Worm (Caenorhabditis elegans) whole organism, L4/young adult: ENCODE measurements around the gene F40H3.2.

ENCODE experiments used
- W03F9.2 ChIP-seq: fragments of 150-350 bp; optimal IDR thresholded peaks from 2 replicates; lab custom pipeline; 2014; ENCODE audit warnings: missing biosample characterization, missing genetic modification characterization
- dao-5 ChIP-seq: sonication (generic microtip); optimal IDR thresholded peaks from 2 replicates; lab custom pipeline; 2016; ENCODE audit warnings: missing genotype, missing genetic modification characterization, moderate library complexity, missing compliant biosample characterization
- him-1 ChIP-seq: sonication (generic microtip); optimal IDR thresholded peaks from 2 replicates; lab custom pipeline; 2016; ENCODE audit warnings: missing genotype, missing genetic modification reagents, missing genetic modification characterization, missing compliant biosample characterization

Gene F40H3.2

ce11 chrII:6192484-6192883 lies 19.0 kb downstream of the F40H3.2 start, which contains the start of gene cpb-2:
Gene cpb-2 (plus strand): TSS chrII:6192784.
- TF ChIP-seq dao-5 (tag; lab: Kevin White, UChicago) = no peak
- no peak for TF ChIP-seq W03F9.2
- no peak for TF ChIP-seq him-1 (tag; lab: Kevin White, UChicago)

- TF ChIP-seq W03F9.2 (no peak), him-1 (tag; lab: Kevin White, UChicago) (no peak), dao-5 (tag; lab: Kevin White, UChicago) (no peak)
Observed at ce11 chrII:6196875-6197274, 23.4 kb downstream of the F40H3.2 start, which contains the start of the genes rbmx-2 and C30B5.2. Gene rbmx-2 (minus strand): TSS chrII:6196948. Gene C30B5.2 (plus strand): TSS chrII:6197180.

DNA sequence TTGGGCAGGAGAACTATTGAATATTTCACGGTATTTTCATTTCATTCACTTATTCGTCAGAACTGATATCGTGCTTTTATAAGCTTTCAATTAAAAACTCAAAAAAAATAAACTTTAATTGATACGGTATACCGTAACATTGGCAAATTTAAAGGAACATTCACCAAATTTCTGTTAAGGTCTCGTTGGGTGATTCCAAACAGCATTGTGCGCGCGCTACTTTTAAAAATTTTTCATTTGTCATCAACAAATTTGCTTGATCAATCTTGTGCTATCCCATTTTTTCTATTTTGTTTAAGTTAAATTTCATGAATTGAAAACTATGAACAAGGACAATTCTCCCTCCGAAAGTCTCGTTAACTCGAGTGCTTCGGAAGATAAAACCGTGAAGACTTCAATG lies 25.0 kb downstream of the F40H3.2 start, which contains the start of gene szy-4:
TSS of gene szy-4 (plus strand) at position 229 of the 400 bp plus-strand sequence.
- TF ChIP-seq him-1 (tag; lab: Kevin White, UChicago) (no peak), dao-5 (tag; lab: Kevin White, UChicago) (no peak), W03F9.2 (no peak)

ce11 chrII:6199010-6199409 lies 25.6 kb downstream of the F40H3.2 start:
- TF ChIP-seq W03F9.2 (no peak), dao-5 (tag; lab: Kevin White, UChicago) (no peak), him-1 (tag; lab: Kevin White, UChicago) (no peak)

- TF ChIP-seq dao-5 (tag; lab: Kevin White, UChicago) (no peak), him-1 (tag; lab: Kevin White, UChicago) (no peak), W03F9.2 (no peak)
Observed at ce11 chrII:6202910-6203309, 29.5 kb downstream of the F40H3.2 start, which contains the start of gene C30B5.17. Gene C30B5.17 (minus strand): TSS chrII:6203010.

ce11 chrII:6207252-6207651 lies 33.8 kb downstream of the F40H3.2 start:
- TF ChIP-seq dao-5 (tag; lab: Kevin White, UChicago) (no peak), him-1 (tag; lab: Kevin White, UChicago) (no peak), W03F9.2 (no peak)

DNA sequence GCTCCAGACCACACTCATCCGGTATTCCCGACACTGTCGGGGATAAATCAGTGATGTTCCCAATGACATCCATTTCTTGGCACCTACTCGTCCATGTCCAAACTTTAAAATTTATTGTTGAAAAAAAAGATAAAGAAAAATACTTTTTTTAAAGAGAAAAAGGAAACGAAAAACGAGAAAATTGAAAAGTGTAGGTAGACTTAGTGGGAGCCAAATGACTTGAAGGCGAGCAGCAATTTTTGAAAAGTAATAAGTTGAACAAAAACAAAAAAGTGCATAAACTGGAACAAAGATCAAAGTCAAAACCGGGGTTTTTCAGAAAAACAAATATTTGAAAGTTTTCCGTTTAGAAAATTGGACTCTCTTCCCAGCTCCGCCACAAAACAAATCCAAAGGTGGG lies 34.7 kb downstream of the F40H3.2 start, which contains the start of gene daf-37:
TSS of gene daf-37 (minus strand) at position 101 of the 400 bp plus-strand sequence.
- TF ChIP-seq W03F9.2 (no peak), dao-5 (tag; lab: Kevin White, UChicago) (no peak), him-1 (tag; lab: Kevin White, UChicago) (no peak)

DNA sequence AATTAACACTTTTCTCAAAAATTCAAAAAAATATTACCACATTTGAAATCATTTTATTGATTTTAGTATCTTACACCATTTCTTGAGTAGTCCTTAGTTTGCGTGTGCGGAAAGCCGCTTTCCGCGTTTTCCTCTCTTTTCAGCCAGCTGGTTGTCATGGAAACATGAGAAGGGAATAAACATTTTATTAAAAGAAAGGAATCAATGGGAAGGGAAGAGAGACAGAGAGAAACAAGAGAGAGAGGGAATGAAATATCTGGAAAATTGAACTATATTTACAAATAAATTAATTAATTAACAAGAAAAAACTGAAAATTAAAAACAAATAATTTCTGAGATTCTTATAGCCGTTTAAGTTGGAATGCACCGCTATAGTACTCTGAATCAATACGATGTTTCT lies 45.9 kb downstream of the F40H3.2 start, which contains the start of gene mks-2:
TSS of gene mks-2 (minus strand) at position 101 of the 400 bp plus-strand sequence.
- TF ChIP-seq him-1 (tag; lab: Kevin White, UChicago) (no peak), W03F9.2 (no peak)

- TF ChIP-seq dao-5 (tag; lab: Kevin White, UChicago) (no peak), W03F9.2 (no peak), him-1 (tag; lab: Kevin White, UChicago) (no peak)
Observed at ce11 chrII:6221470-6221869, 48.0 kb downstream of the F40H3.2 start.

DNA sequence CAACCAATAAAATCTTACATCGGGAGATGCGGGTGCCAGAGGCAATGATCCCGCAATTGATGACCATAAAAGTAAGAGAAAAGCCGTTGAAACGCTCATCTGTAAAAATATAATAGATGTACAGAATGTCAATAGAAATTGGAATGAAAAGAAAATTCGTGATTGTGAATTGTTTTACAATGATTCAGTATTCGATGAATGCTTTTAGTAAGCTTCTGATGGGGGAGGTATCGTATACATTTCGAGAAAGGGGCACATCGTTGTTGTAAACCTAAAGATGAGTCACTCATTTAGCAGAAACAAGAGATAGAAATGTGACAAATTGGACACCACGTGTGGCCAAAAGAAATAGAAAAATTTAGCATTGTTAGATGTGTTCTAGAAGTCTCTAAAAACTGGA lies 49.1 kb downstream of the F40H3.2 start, which contains the start of gene C30B5.6:
TSS of gene C30B5.6 (minus strand) at position 101 of the 400 bp plus-strand sequence.
- TF ChIP-seq dao-5 (tag; lab: Kevin White, UChicago) (no peak), W03F9.2 (no peak)

- no peak for TF ChIP-seq W03F9.2
- no peak for TF ChIP-seq dao-5 (tag; lab: Kevin White, UChicago)
- TF ChIP-seq him-1 (tag; lab: Kevin White, UChicago) = no peak
Observed at ce11 chrII:6223755-6224154, 50.3 kb downstream of the F40H3.2 start.
